Worm (Caenorhabditis elegans): ENCODE results near the gene T01G5.7.

ce11 chrV:15092666-15093065 lies 19.1 kb upstream of the T01G5.7 start, which contains the start of gene txt-12:
- TF ChIP-seq repo-1 (tag; optimal IDR thresholded peaks at IDR 0.05) (no peak), pha-4 (tag; optimal IDR thresholded peaks at IDR 0.05) (no peak), rec-8 (tag; optimal IDR thresholded peaks at IDR 0.05) (no peak), ama-1 (optimal IDR thresholded peaks at IDR 0.05) (no peak), ama-1 (GFP tag; optimal IDR thresholded peaks at IDR 0.05) (no peak), dpff-1 (tag; optimal IDR thresholded peaks at IDR 0.05) (no peak), hrde-1 (tag; optimal IDR thresholded peaks at IDR 0.05; ENCODE audit: borderline replicate concordance) (no peak), nhr-90 (tag; optimal IDR thresholded peaks at IDR 0.05) (no peak), C06A6.2 (GFP tag; conservative IDR thresholded peaks at IDR 0.05) (no peak)
